Worm (Caenorhabditis elegans) whole organism, L1 larva: ENCODE results near the gene T11G6.3.

Source experiments
- C04F5.9 ChIP-seq: sonication (generic microtip); optimal IDR thresholded peaks from 2 replicates; lab custom pipeline; 2016; ENCODE audit warnings: missing genetic modification characterization, missing compliant biosample characterization
- F16B12.6 ChIP-seq: fragments of 150-350 bp; optimal IDR thresholded peaks from 2 replicates; lab custom pipeline; 2014; ENCODE audit warnings: missing biosample characterization, missing genetic modification characterization
- aha-1 ChIP-seq: fragments of 150-350 bp; optimal IDR thresholded peaks from 2 replicates; lab custom pipeline; 2014; ENCODE audit warnings: missing biosample characterization, missing genetic modification characterization
- aly-2 ChIP-seq: fragments of 150-350 bp; optimal IDR thresholded peaks from 2 replicates; lab custom pipeline; 2014; ENCODE audit warnings: missing biosample characterization, missing genetic modification characterization
- ama-1 ChIP-seq: fragments of 150-350 bp; optimal IDR thresholded peaks from 2 replicates; lab custom pipeline; 2014
- ceh-82 ChIP-seq, 3 experiments: fragments of 150-350 bp in 1 of 3; sonication (generic microtip) in 2 of 3; optimal IDR thresholded peaks; 2 replicates each; lab custom pipeline; 2014 to 2017; ENCODE audit warnings: missing biosample characterization in 3 of 3, missing genetic modification characterization in 3 of 3
- ces-1 ChIP-seq: fragments of 150-350 bp; optimal IDR thresholded peaks from 2 replicates; lab custom pipeline; 2014; ENCODE audit warnings: missing biosample characterization, missing genetic modification reagents, missing genetic modification characterization
- dpl-1 ChIP-seq, 3 experiments: fragments of 150-350 bp in 2 of 3; sonication (generic microtip) in 1 of 3; optimal IDR thresholded peaks; 2 replicates each; lab custom pipeline; 2014 to 2017; ENCODE audit warnings: missing biosample characterization in 3 of 3, missing genetic modification characterization in 3 of 3, missing genetic modification reagents in 3 of 3
- efl-1 ChIP-seq, 4 experiments: fragments of 150-350 bp; optimal IDR thresholded peaks in 3 of 4; peaks in 1 of 4; 1 replicate in 1 of 4; 2 replicates in 3 of 4; lab custom pipeline; 2014; ENCODE audit warnings: missing biosample characterization in 2 of 4, missing genetic modification characterization in 2 of 4, missing genetic modification reagents in 2 of 4
- egl-27 ChIP-seq, 2 experiments: fragments of 150-350 bp in 1 of 2; sonication (generic microtip); optimal IDR thresholded peaks; 3 replicates each; lab custom pipeline; 2017 to 2018; ENCODE audit warnings: missing biosample characterization in 2 of 2, missing genetic modification characterization in 2 of 2, missing genetic modification reagents in 2 of 2
- ets-5 ChIP-seq: fragments of 200-800 bp; sonication (Bioruptor generic); IDR thresholded peaks from 2 replicates; pipeline ENCODE4 v1.3.6; 2022; ENCODE audit warnings: missing genetic modification characterization, missing compliant biosample characterization
- fkh-4 ChIP-seq: sonication (generic microtip); optimal IDR thresholded peaks from 2 replicates; lab custom pipeline; 2016; ENCODE audit warnings: missing compliant biosample characterization, missing genetic modification characterization, borderline replicate concordance
- fkh-8 ChIP-seq: sonication (generic microtip); optimal IDR thresholded peaks from 2 replicates; lab custom pipeline; 2016; ENCODE audit warnings: mild to moderate bottlenecking, missing genetic modification characterization, missing compliant biosample characterization
- fos-1 ChIP-seq: fragments of 150-350 bp; optimal IDR thresholded peaks from 2 replicates; lab custom pipeline; 2014; ENCODE audit warnings: missing biosample characterization, missing genetic modification characterization
- grh-1 ChIP-seq: fragments of 200-800 bp; sonication (Bioruptor generic); IDR thresholded peaks from 2 replicates; pipeline ENCODE4 v1.3.6; 2022; ENCODE audit warnings: missing genetic modification reagents, missing genetic modification characterization, missing compliant biosample characterization
- irx-1 ChIP-seq: sonication (generic microtip); optimal IDR thresholded peaks from 2 replicates; lab custom pipeline; 2016; ENCODE audit warnings: missing genetic modification characterization, missing compliant biosample characterization
- isw-1 ChIP-seq: fragments of 200-800 bp; sonication (Bioruptor generic); IDR thresholded peaks from 2 replicates; pipeline ENCODE4 v1.3.6; 2022; ENCODE audit warnings: missing genetic modification characterization, missing compliant biosample characterization
- jun-1 ChIP-seq: fragments of 150-350 bp; optimal IDR thresholded peaks from 2 replicates; lab custom pipeline; 2014; ENCODE audit warnings: missing biosample characterization, missing genetic modification reagents, missing genetic modification characterization
- lin-14 ChIP-seq: fragments of 200-800 bp; sonication (Bioruptor generic); optimal IDR thresholded peaks from 2 replicates; lab custom pipeline; 2018; ENCODE audit warnings: mild to moderate bottlenecking, missing genetic modification characterization, moderate library complexity, missing compliant biosample characterization
- mab-9 ChIP-seq: fragments of 200-800 bp; sonication (Bioruptor generic); IDR thresholded peaks from 2 replicates; pipeline ENCODE4 v1.3.6; 2022; ENCODE audit warnings: missing genetic modification reagents, missing genetic modification characterization, missing compliant biosample characterization
- mep-1 ChIP-seq: fragments of 150-350 bp; optimal IDR thresholded peaks from 2 replicates; lab custom pipeline; 2014; ENCODE audit warnings: missing biosample characterization, missing genetic modification characterization
- nhr-19 ChIP-seq: fragments of 200-800 bp; sonication (Bioruptor generic); conservative IDR thresholded peaks from 2 replicates; pipeline ENCODE4 v1.3.6; 2022; ENCODE audit warnings: missing genetic modification characterization, missing compliant biosample characterization
- nhr-237 ChIP-seq: fragments of 150-350 bp; optimal IDR thresholded peaks from 2 replicates; lab custom pipeline; 2014; ENCODE audit warnings: missing biosample characterization, missing genetic modification characterization
- nhr-28 ChIP-seq: fragments of 150-350 bp; optimal IDR thresholded peaks from 2 replicates; lab custom pipeline; 2014; ENCODE audit warnings: missing biosample characterization, missing genetic modification characterization
- nhr-47 ChIP-seq: sonication (generic microtip); optimal IDR thresholded peaks from 2 replicates; lab custom pipeline; 2016; ENCODE audit warnings: mild to moderate bottlenecking, missing genetic modification characterization, moderate library complexity, missing compliant biosample characterization
- nhr-77 ChIP-seq: fragments of 150-350 bp; optimal IDR thresholded peaks from 2 replicates; lab custom pipeline; 2014; ENCODE audit warnings: missing biosample characterization, missing genetic modification characterization
- pax-3 ChIP-seq: fragments of 200-800 bp; sonication (Bioruptor generic); optimal IDR thresholded peaks from 2 replicates; lab custom pipeline; 2018; ENCODE audit warnings: mild to moderate bottlenecking, missing genetic modification characterization, moderate library complexity, missing compliant biosample characterization
- pqm-1 ChIP-seq: sonication (generic microtip); optimal IDR thresholded peaks from 3 replicates; lab custom pipeline; 2017; ENCODE audit warnings: missing biosample characterization, missing genetic modification characterization
- rnt-1 ChIP-seq: sonication (generic microtip); optimal IDR thresholded peaks from 2 replicates; lab custom pipeline; 2016; ENCODE audit warnings: mild to moderate bottlenecking, missing genetic modification characterization, moderate library complexity, missing compliant biosample characterization
- snpc-4 ChIP-seq: fragments of 150-350 bp; optimal IDR thresholded peaks from 2 replicates; lab custom pipeline; 2014; ENCODE audit warnings: missing biosample characterization, missing genetic modification characterization
- swsn-7 ChIP-seq: sonication (generic microtip); optimal IDR thresholded peaks from 2 replicates; lab custom pipeline; 2016; ENCODE audit warnings: missing genetic modification characterization, missing compliant biosample characterization
- tbx-2 ChIP-seq: sonication (generic microtip); optimal IDR thresholded peaks from 2 replicates; lab custom pipeline; 2016; ENCODE audit warnings: missing genetic modification characterization, missing compliant biosample characterization
- tlp-1 ChIP-seq: fragments of 150-350 bp; optimal IDR thresholded peaks from 2 replicates; lab custom pipeline; 2014; ENCODE audit warnings: missing biosample characterization, missing genetic modification characterization
- zip-4 ChIP-seq: fragments of 200-800 bp; sonication (Bioruptor generic); optimal IDR thresholded peaks from 2 replicates; lab custom pipeline; 2018; ENCODE audit warnings: mild to moderate bottlenecking, missing genetic modification characterization, moderate library complexity, missing compliant biosample characterization
- ztf-4 ChIP-seq: fragments of 150-350 bp; optimal IDR thresholded peaks from 2 replicates; lab custom pipeline; 2014; ENCODE audit warnings: missing biosample characterization, missing genetic modification characterization

Gene T11G6.3

DNA sequence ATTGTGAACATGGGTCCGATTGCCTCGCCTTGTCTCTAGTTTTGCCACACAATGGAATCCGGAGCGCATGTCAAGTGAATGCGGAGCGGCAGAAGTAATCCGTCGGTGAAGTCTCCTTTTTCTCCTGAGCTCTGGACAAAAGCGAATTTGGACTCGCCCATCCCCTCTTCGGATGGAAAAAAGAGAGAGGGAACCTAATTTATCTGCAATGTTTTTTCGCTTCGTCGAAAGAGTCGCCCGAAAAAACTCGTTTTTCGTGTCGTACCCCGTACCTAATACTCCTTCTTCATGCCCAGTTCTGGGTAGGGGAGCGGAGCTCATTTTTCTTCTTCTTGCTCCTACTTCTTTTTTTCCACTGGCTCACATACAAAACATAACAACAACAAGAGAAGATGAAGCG is 15.1 kb upstream of the T11G6.3 start:
- no peak for TF ChIP-seq aha-1 (tag; lab: Kevin White, UChicago)
- TF ChIP-seq efl-1 (optimal IDR thresholded peaks at IDR 0.05; lab: Kevin White, UChicago) = no peak
- TF ChIP-seq efl-1 (GFP tag; optimal IDR thresholded peaks at IDR 0.05 in 1 of 2; lab: Kevin White, UChicago) = peak in 1 of 2 experiments; percentile 44
- TF ChIP-seq lin-14 (GFP tag; lab: Kevin White, UChicago) = peak; percentile 54

- TF ChIP-seq irx-1 (tag; lab: Kevin White, UChicago) (no peak), ets-5 (GFP tag; lab: Robert Waterston, UW) (no peak), fkh-8 (tag; lab: Kevin White, UChicago) (no peak), aly-2 (tag; lab: Kevin White, UChicago) (no peak), grh-1 (GFP tag; lab: Robert Waterston, UW) (no peak), isw-1 (GFP tag; lab: Robert Waterston, UW) (no peak), pqm-1 (tag; lab: Kevin White, UChicago) (no peak), pax-3 (tag; lab: Kevin White, UChicago) (no peak)
- TF ChIP-seq, all 84 proteins: peak for 0
Measured at ce11 chrIV:10869642-10870041, 14.6 kb upstream of the T11G6.3 start.

ce11 chrIV:10868629-10869251 is 13.7 kb upstream of the T11G6.3 start, which contains the start of gene F13E9.11:
Gene F13E9.11, minus strand, starts transcription at chrIV:10869135.
- TF ChIP-seq nhr-47 (tag; lab: Kevin White, UChicago) = peak; percentile 2
- no peak for TF ChIP-seq aha-1 (tag; lab: Kevin White, UChicago)
- TF ChIP-seq tbx-2 = peak; percentile 15
- TF ChIP-seq nhr-28 (tag; lab: Kevin White, UChicago) = no peak
- TF ChIP-seq ceh-82 (tag; optimal IDR thresholded peaks at IDR 0.05; lab: Kevin White, UChicago) = peak in 1 of 3 experiments; percentile 43
- TF ChIP-seq nhr-77 (tag; lab: Kevin White, UChicago) = no peak
- TF ChIP-seq mep-1 (tag; lab: Kevin White, UChicago) = no peak
- TF ChIP-seq mab-9 (GFP tag; lab: Robert Waterston, UW) = no peak
- peak; percentile 74 for TF ChIP-seq lin-14 (GFP tag; lab: Kevin White, UChicago)
- TF ChIP-seq zip-4 (GFP tag; lab: Kevin White, UChicago) = no peak
- no peak for TF ChIP-seq nhr-19 (GFP tag; lab: Robert Waterston, UW)
- no peak for TF ChIP-seq F16B12.6 (tag; lab: Kevin White, UChicago)
- no peak for TF ChIP-seq aly-2 (tag; lab: Kevin White, UChicago)
- no peak for TF ChIP-seq ama-1 (lab: Kevin White, UChicago)
- TF ChIP-seq swsn-7 (tag; lab: Kevin White, UChicago) = no peak
- no peak for TF ChIP-seq dpl-1 (GFP tag; optimal IDR thresholded peaks at IDR 0.05; lab: Kevin White, UChicago)
- TF ChIP-seq C04F5.9 (tag; lab: Kevin White, UChicago) = no peak
- no peak for TF ChIP-seq snpc-4 (tag; lab: Kevin White, UChicago)
- TF ChIP-seq fkh-4 (tag; lab: Kevin White, UChicago) = no peak
- no peak for TF ChIP-seq efl-1 (optimal IDR thresholded peaks at IDR 0.05; lab: Kevin White, UChicago)
- no peak for TF ChIP-seq efl-1 (GFP tag; optimal IDR thresholded peaks at IDR 0.05 in 1 of 2; lab: Kevin White, UChicago)
- no peak for TF ChIP-seq ztf-4 (tag; lab: Kevin White, UChicago)
- peak; percentile 4 for TF ChIP-seq rnt-1 (tag; lab: Kevin White, UChicago)
- TF ChIP-seq nhr-237 = no peak
- no peak for TF ChIP-seq jun-1 (tag; lab: Kevin White, UChicago)
- TF ChIP-seq fos-1 (tag; lab: Kevin White, UChicago) = no peak
- TF ChIP-seq tlp-1 (tag; lab: Kevin White, UChicago) = no peak
- no peak for TF ChIP-seq ces-1 (GFP tag; lab: Kevin White, UChicago)
- no peak for TF ChIP-seq egl-27 (tag; optimal IDR thresholded peaks at IDR 0.05; lab: Kevin White, UChicago)
